Fruit fly (Drosophila melanogaster): ENCODE results near the gene AP-2sigma.
A peak's percentile ranks its signal among the peaks of the same experiment; 100 is the strongest.

The AP-2sigma gene

DNA sequence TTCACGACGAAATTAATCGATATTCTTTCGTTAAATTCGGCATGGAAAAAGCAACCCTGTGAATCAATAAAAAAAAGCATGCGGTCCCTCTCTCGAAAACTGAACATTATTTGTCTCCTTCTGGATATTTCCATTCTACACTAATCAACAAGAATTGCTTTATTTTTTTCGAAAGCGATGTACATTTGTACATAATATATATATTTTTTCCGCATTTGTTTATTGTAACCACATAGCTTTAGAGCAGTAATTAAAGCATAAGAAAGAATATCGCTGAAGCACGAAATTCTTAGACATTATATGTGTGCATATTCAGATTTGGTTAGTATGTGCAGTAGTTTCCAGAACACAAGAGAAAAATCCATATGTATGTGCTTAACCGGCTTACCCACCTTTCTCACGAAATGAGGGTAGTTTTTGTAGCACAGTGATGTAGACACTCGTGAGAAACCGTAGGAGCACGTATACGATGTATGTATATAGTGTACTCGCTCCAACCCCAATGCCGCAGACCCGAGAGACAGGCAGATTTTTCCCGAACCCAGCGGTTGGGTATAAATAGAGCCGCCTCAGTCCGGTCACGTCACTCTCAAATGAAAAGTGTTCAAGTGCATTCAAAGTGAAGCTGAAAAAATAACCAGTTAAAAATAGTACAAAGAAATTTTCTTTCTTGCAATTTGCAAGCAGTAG is 26.3 kb upstream of the AP-2sigma start (continued):
- peak; percentile 40 for TF ChIP-seq bigmax (GFP tag; optimal IDR thresholded peaks at IDR 0.05)
- TF ChIP-seq CG42726 (GFP tag; IDR thresholded peaks at IDR 0.05; ENCODE audit: partially characterized antibody) = no peak
- TF ChIP-seq CG4707 (GFP tag; optimal IDR thresholded peaks at IDR 0.05) = peak; percentile 57
- TF ChIP-seq CG16815 (GFP tag; optimal IDR thresholded peaks at IDR 0.05) = peak; percentile 75
- peak; percentile 63 for TF ChIP-seq ewg (GFP tag; optimal IDR thresholded peaks at IDR 0.05)
- TF ChIP-seq CG3163 (GFP tag; optimal IDR thresholded peaks at IDR 0.05) = peak; percentile 39
- peak; percentile 47 for TF ChIP-seq Camta (GFP tag; optimal IDR thresholded peaks at IDR 0.05)
- peak; percentile 88 for TF ChIP-seq CG6765 (GFP tag; optimal IDR thresholded peaks at IDR 0.05)
- no peak for TF ChIP-seq CG34224 (GFP tag; IDR thresholded peaks at IDR 0.05; ENCODE audit: partially characterized antibody)
- no peak for TF ChIP-seq yki (optimal IDR thresholded peaks at IDR 0.05)
- peak; percentile 74 for TF ChIP-seq CG8281 (tag; optimal IDR thresholded peaks at IDR 0.05)
- TF ChIP-seq chinmo (GFP tag; IDR thresholded peaks at IDR 0.05; ENCODE audit: partially characterized antibody) = no peak
- TF ChIP-seq stc (GFP tag; IDR thresholded peaks at IDR 0.05) = no peak
- TF ChIP-seq Nf-YC (tag; optimal IDR thresholded peaks at IDR 0.05) = peak; percentile 87
- peak; percentile 90 for TF ChIP-seq cwo (GFP tag; optimal IDR thresholded peaks at IDR 0.05)
- TF ChIP-seq Jarid2 (GFP tag; optimal IDR thresholded peaks at IDR 0.05) = peak; percentile 41
- TF ChIP-seq CG14860 (GFP tag; IDR thresholded peaks at IDR 0.05; ENCODE audit: partially characterized antibody) = no peak
- peak; percentile 84 for TF ChIP-seq CG18476 (GFP tag; optimal IDR thresholded peaks at IDR 0.05)
- TF ChIP-seq CG12219 (GFP tag; optimal IDR thresholded peaks at IDR 0.05) = peak; percentile 88
- TF ChIP-seq CG32772 (GFP tag; IDR thresholded peaks at IDR 0.05) = no peak
- no peak for TF ChIP-seq hkb (optimal IDR thresholded peaks at IDR 0.05)
- TF ChIP-seq hkb (GFP tag; IDR thresholded peaks at IDR 0.05) = no peak
- peak; percentile 54 for TF ChIP-seq CG4854 (GFP tag; optimal IDR thresholded peaks at IDR 0.05)
- TF ChIP-seq sim (GFP tag; IDR thresholded peaks at IDR 0.05) = no peak
- peak; percentile 93 for TF ChIP-seq Deaf1 (tag; optimal IDR thresholded peaks at IDR 0.05)
- TF ChIP-seq pita (GFP tag; optimal IDR thresholded peaks at IDR 0.05) = no peak
- peak; percentile 85 for TF ChIP-seq dmrt11E (tag; optimal IDR thresholded peaks at IDR 0.05)
- no peak for TF ChIP-seq z (GFP tag; IDR thresholded peaks at IDR 0.05)
- TF ChIP-seq gt (GFP tag; IDR thresholded peaks at IDR 0.05) = no peak
- peak in 1 of 2 experiments; percentile 86 for TF ChIP-seq Eip74EF (GFP tag; optimal IDR thresholded peaks at IDR 0.05)
- peak; percentile 92 for TF ChIP-seq CG2712 (tag; optimal IDR thresholded peaks at IDR 0.05)
- TF ChIP-seq grau (tag; optimal IDR thresholded peaks at IDR 0.05) = peak; percentile 94
- TF ChIP-seq Meics (GFP tag; optimal IDR thresholded peaks at IDR 0.05) = peak; percentile 91
- no peak for TF ChIP-seq toy (GFP tag; IDR thresholded peaks at IDR 0.05)
- peak; percentile 34 for TF ChIP-seq CG12299 (tag; optimal IDR thresholded peaks at IDR 0.05)
- TF ChIP-seq Pdp1 (GFP tag; optimal IDR thresholded peaks at IDR 0.05) = peak; percentile 33 to 68
- no peak for TF ChIP-seq br (optimal IDR thresholded peaks at IDR 0.05)
- TF ChIP-seq Doc2 (GFP tag; IDR thresholded peaks at IDR 0.05) = no peak
- no peak for TF ChIP-seq emc (GFP tag; optimal IDR thresholded peaks at IDR 0.05)
- TF ChIP-seq CG2116 (GFP tag; optimal IDR thresholded peaks at IDR 0.05) = peak; percentile 100
- no peak for TF ChIP-seq prd (optimal IDR thresholded peaks at IDR 0.05)
- TF ChIP-seq prd (GFP tag; IDR thresholded peaks at IDR 0.05) = no peak
- peak; percentile 68 for TF ChIP-seq CG6683 (GFP tag; optimal IDR thresholded peaks at IDR 0.05)
- no peak for TF ChIP-seq cas (GFP tag; IDR thresholded peaks at IDR 0.05)
- no peak for TF ChIP-seq ssp (GFP tag; IDR thresholded peaks at IDR 0.05)
- no peak for TF ChIP-seq Drgx (GFP tag; IDR thresholded peaks at IDR 0.05)
- TF ChIP-seq Bteb2 (GFP tag; optimal IDR thresholded peaks at IDR 0.05) = peak; percentile 71
- peak; percentile 94 for TF ChIP-seq CG12659 (GFP tag; optimal IDR thresholded peaks at IDR 0.05)
- no peak for TF ChIP-seq Atf6 (GFP tag; IDR thresholded peaks at IDR 0.05)
- TF ChIP-seq lmd (GFP tag; IDR thresholded peaks at IDR 0.05) = no peak
